Fruit fly (Drosophila melanogaster) whole organism, adult: ENCODE measurements around the gene ZnT77C.

Source experiments
- CG11617 ChIP-seq: fragments of 200-800 bp; sonication (Bioruptor generic); optimal IDR thresholded peaks from 2 replicates; lab custom pipeline; 2017; ENCODE audit warnings: mild to moderate bottlenecking, missing biosample characterization, missing genetic modification reagents, missing genetic modification characterization
- CG12768 ChIP-seq: fragments of 200-800 bp; sonication (Bioruptor generic); optimal IDR thresholded peaks from 2 replicates; lab custom pipeline; 2017; ENCODE audit warnings: missing biosample characterization, missing genetic modification characterization, mild to moderate bottlenecking, moderate library complexity, missing genetic modification reagents
- CG14711 ChIP-seq: fragments of 200-800 bp; sonication (Bioruptor generic); optimal IDR thresholded peaks from 2 replicates; lab custom pipeline; 2018; ENCODE audit warnings: missing biosample characterization, mild to moderate bottlenecking, missing genetic modification characterization, moderate library complexity
- CG1620 ChIP-seq: fragments of 200-800 bp; sonication (Bioruptor generic); optimal IDR thresholded peaks from 2 replicates; lab custom pipeline; 2016; ENCODE audit warnings: missing biosample characterization, missing genetic modification characterization
- CG33017 ChIP-seq: fragments of 200-800 bp; sonication (Bioruptor generic); optimal IDR thresholded peaks from 2 replicates; lab custom pipeline; 2018; ENCODE audit warnings: missing biosample characterization, mild to moderate bottlenecking, missing genetic modification characterization, moderate library complexity
- CG5204 ChIP-seq: fragments of 200-800 bp; sonication (Bioruptor generic); optimal IDR thresholded peaks from 2 replicates; lab custom pipeline; 2016; ENCODE audit warnings: missing biosample characterization, missing genetic modification characterization
- CG7045 ChIP-seq: fragments of 200-800 bp; sonication (Bioruptor generic); optimal IDR thresholded peaks from 2 replicates; lab custom pipeline; 2017; ENCODE audit warnings: missing biosample characterization, mild to moderate bottlenecking, missing genetic modification characterization
- CG7101 ChIP-seq: fragments of 200-800 bp; sonication (Bioruptor generic); optimal IDR thresholded peaks from 2 replicates; lab custom pipeline; 2018; ENCODE audit warnings: missing biosample characterization, mild to moderate bottlenecking, missing genetic modification characterization, moderate library complexity
- Clk ChIP-seq: fragments of 200-800 bp; sonication (Bioruptor generic); optimal IDR thresholded peaks from 2 replicates; lab custom pipeline; 2017; ENCODE audit warnings: missing biosample characterization, missing genetic modification characterization
- Crg-1 ChIP-seq: fragments of 200-800 bp; sonication (Bioruptor generic); optimal IDR thresholded peaks from 2 replicates; lab custom pipeline; 2016; ENCODE audit warnings: missing biosample characterization, missing genetic modification characterization
- Hr96 ChIP-seq: fragments of 200-800 bp; sonication (Bioruptor generic); optimal IDR thresholded peaks from 2 replicates; lab custom pipeline; 2016; ENCODE audit warnings: missing biosample characterization, missing genetic modification characterization
- Mnt ChIP-seq: fragments of 200-800 bp; sonication (Bioruptor generic); optimal IDR thresholded peaks from 2 replicates; lab custom pipeline; 2016; ENCODE audit warnings: missing biosample characterization, mild to moderate bottlenecking, missing genetic modification characterization
- bab1 ChIP-seq: fragments of 200-800 bp; sonication (Bioruptor generic); optimal IDR thresholded peaks from 3 replicates; lab custom pipeline; 2019; ENCODE audit warnings: missing biosample characterization, mild to moderate bottlenecking, missing genetic modification characterization, moderate library complexity
- cic ChIP-seq: fragments of 200-800 bp; sonication (Bioruptor generic); optimal IDR thresholded peaks from 2 replicates; lab custom pipeline; 2017; ENCODE audit warnings: missing biosample characterization, mild to moderate bottlenecking, missing genetic modification characterization, moderate library complexity
- cnc ChIP-seq, 2 experiments: fragments of >200 bp; optimal IDR thresholded peaks; 2 replicates each; lab custom pipeline; 2017
- kay ChIP-seq: fragments of 200-800 bp; sonication (Bioruptor generic); peaks from one replicate; lab custom pipeline; 2016; ENCODE audit warnings: missing biosample characterization, missing genetic modification characterization, borderline replicate concordance
- ovo ChIP-seq: fragments of 200-800 bp; sonication (Bioruptor generic); optimal IDR thresholded peaks from 2 replicates; lab custom pipeline; 2016; ENCODE audit warnings: missing biosample characterization, missing genetic modification characterization
- pad ChIP-seq: fragments of 200-800 bp; sonication (Bioruptor generic); optimal IDR thresholded peaks from 3 replicates; lab custom pipeline; 2017; ENCODE audit warnings: missing biosample characterization, missing genetic modification characterization, mild to moderate bottlenecking, moderate library complexity, missing genetic modification reagents
- tj ChIP-seq: fragments of 200-800 bp; sonication (Bioruptor generic); optimal IDR thresholded peaks from 3 replicates; lab custom pipeline; 2017; ENCODE audit warnings: missing biosample characterization, mild to moderate bottlenecking, missing genetic modification characterization, moderate library complexity
- toe ChIP-seq: fragments of 200-800 bp; sonication (Bioruptor generic); optimal IDR thresholded peaks from 2 replicates; lab custom pipeline; 2016; ENCODE audit warnings: missing biosample characterization, missing genetic modification characterization

Gene ZnT77C

dm6 chr3L:20517179-20517834, 22.6 kb upstream of the ZnT77C start:
- TF ChIP-seq pad (GFP tag; lab: Kevin White, UChicago) (peak; percentile 2), tj (GFP tag; lab: Kevin White, UChicago) (peak; percentile 67), cic (GFP tag; lab: Kevin White, UChicago) (peak; percentile 51), Mnt (GFP tag; lab: Kevin White, UChicago) (peak; percentile 32), Crg-1 (no peak)

DNA sequence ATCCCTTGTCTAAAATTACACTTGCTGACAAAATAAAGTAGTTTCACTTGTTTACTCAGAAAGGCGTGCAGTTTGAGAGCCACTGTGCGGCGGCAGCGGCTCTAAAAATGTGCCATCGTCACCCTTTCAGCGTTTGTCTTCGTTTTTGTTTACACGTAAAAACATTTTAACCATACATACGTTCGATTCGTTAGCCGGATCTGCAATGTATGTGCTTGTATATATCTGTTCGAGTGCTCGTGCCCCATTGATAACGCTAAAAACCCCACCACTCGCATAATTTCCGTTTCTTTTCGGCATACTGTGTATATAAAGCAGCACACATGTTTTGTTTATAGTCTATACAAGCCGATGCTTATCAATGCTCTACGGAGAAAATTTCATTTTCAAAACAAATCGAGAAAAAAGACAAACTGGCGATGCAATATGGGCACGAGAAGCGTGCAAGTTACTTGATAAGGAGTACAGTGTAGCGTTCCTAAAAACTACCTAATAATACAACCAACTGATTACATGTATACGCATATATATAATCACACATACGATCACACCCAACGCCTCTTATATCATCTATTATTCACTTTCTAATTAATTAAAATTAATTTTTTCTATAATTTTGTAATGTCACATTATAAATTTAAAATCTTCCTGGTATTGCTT, 21.9 kb upstream of the ZnT77C start:
- peak; percentile 88 for TF ChIP-seq CG7101 (tag; lab: Kevin White, UChicago)
- peak; percentile 63 for TF ChIP-seq CG7045 (GFP tag; lab: Kevin White, UChicago)
- no peak for TF ChIP-seq toe (GFP tag; lab: Kevin White, UChicago)
- peak; percentile 88 for TF ChIP-seq CG33017
- TF ChIP-seq cnc (optimal IDR thresholded peaks at IDR 0.05; lab: Kevin White, UChicago), result no peak
- TF ChIP-seq cic (GFP tag; lab: Kevin White, UChicago), result peak; percentile 82
- peak; percentile 34 for TF ChIP-seq bab1 (GFP tag; lab: Kevin White, UChicago)
- TF ChIP-seq CG11617 (GFP tag; lab: Kevin White, UChicago), result peak; percentile 76
- no peak for TF ChIP-seq CG1620 (GFP tag; lab: Kevin White, UChicago)
- peak; percentile 81 for TF ChIP-seq CG14711 (tag; lab: Kevin White, UChicago)
- TF ChIP-seq Hr96 (GFP tag; lab: Kevin White, UChicago), result no peak
- TF ChIP-seq ovo (GFP tag; lab: Kevin White, UChicago), result peak; percentile 24
- TF ChIP-seq pad (GFP tag; lab: Kevin White, UChicago), result peak; percentile 46
- TF ChIP-seq Mnt (GFP tag; lab: Kevin White, UChicago), result peak; percentile 70
- TF ChIP-seq tj (GFP tag; lab: Kevin White, UChicago), result no peak
- peak; percentile 53 for TF ChIP-seq CG12768 (GFP tag; lab: Kevin White, UChicago)
- TF ChIP-seq Crg-1, result no peak
- peak; percentile 26 for TF ChIP-seq Clk (GFP tag; lab: Kevin White, UChicago)
- TF ChIP-seq kay (GFP tag; lab: Kevin White, UChicago), result peak; percentile 76
- TF ChIP-seq CG5204 (GFP tag; lab: Kevin White, UChicago), result no peak

DNA sequence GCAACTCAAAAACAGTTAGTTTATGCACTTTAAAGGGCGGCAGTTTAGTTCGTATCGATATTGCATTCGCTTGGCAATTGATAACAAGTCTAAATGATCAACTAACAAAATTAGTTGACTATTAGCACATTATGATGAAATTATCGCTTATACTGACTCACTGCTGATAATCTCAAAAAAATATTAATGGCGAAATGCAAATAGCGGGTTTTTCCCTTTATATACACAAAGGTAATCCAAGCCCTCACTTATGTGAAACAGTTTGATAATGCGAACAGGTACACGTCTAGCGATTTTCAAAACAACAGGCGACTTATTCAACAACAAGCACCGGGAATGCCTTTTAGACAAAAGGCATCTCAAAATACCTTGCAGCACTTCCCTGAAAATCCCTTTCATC, 19.4 kb upstream of the ZnT77C start:
- peak; percentile 24 for TF ChIP-seq cic (GFP tag; lab: Kevin White, UChicago)
- TF ChIP-seq kay (GFP tag; lab: Kevin White, UChicago), result peak; percentile 90
- TF ChIP-seq CG7101 (tag; lab: Kevin White, UChicago), result no peak
- TF ChIP-seq CG12768 (GFP tag; lab: Kevin White, UChicago), result no peak
- no peak for TF ChIP-seq Clk (GFP tag; lab: Kevin White, UChicago)
- TF ChIP-seq CG7045 (GFP tag; lab: Kevin White, UChicago), result no peak
- TF ChIP-seq ovo (GFP tag; lab: Kevin White, UChicago), result no peak

DNA sequence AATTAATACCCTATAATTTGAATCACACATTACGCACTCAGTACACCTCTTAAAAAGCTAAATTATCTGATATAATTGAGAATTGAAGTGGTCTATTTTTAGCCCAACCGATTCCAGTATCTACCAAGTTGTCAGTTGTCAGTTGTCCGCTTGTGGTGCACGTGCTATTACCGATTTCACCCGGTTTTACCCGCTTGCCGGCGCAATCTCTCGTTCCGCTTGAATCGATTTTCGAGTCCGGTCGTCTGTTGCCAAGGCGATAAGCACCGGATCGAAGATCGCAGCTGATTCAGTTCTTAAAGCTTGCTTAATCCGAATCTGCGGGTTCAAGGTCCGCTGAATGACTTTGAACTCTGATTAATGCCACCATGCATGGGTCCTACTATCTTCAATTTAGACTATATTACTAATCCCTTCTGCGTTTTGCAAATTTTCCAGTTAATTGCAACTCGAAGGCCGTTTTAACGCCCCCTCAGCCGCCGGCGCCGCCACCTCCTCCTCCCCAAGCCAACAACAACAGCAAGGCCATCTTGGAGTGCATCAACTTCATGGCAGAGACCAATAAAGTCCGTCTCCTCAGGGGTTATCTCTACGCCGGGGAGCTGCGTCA, 16.9 kb upstream of the ZnT77C start:
- TF ChIP-seq Mnt (GFP tag; lab: Kevin White, UChicago), result peak; percentile 10
- TF ChIP-seq cnc (optimal IDR thresholded peaks at IDR 0.05; lab: Kevin White, UChicago), result no peak
- TF ChIP-seq kay (GFP tag; lab: Kevin White, UChicago), result peak; percentile 79
- no peak for TF ChIP-seq Clk (GFP tag; lab: Kevin White, UChicago)
- TF ChIP-seq CG33017, result no peak
- TF ChIP-seq tj (GFP tag; lab: Kevin White, UChicago), result no peak
- no peak for TF ChIP-seq pad (GFP tag; lab: Kevin White, UChicago)
- TF ChIP-seq cic (GFP tag; lab: Kevin White, UChicago), result no peak
- no peak for TF ChIP-seq CG1620 (GFP tag; lab: Kevin White, UChicago)
- no peak for TF ChIP-seq CG12768 (GFP tag; lab: Kevin White, UChicago)

DNA sequence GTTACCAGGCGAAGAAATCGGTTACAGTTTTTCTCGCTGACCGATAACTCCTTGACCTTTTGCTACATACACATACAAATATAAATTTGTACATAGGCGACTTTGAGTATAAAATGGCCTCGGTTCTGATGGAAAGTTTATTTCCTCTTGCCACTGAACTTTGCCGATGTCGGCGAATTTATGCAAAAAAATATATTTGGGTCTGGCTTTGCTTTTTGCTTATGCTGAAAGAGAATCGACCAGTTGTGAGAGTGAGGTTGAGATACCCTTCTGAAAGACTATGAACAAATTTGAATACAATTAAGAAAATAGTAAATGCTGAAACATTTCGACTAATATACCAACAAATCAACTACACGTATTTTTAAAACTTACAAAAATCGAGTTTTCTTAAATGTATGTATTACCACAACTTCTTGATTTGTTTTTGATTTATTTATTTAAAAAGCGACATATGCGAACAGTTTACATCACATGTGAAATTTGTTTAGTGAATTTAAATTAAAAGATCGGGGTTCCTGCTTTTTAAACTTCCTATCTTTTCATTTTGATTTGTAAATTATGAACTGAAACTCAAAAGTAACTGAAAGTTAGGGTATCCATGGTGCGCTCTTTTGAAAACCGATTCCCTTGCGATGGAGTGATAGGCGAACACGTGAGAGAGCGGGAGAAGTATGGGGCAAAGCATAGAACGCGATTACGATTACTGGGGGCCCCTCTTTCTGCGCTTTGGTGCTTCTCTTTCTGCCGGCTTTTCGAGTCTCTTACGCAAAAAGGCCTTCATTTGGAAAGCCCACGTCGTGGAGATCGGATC, 14.6 kb upstream of the ZnT77C start:
- TF ChIP-seq kay (GFP tag; lab: Kevin White, UChicago) (no peak), Crg-1 (peak; percentile 32), CG14711 (tag; lab: Kevin White, UChicago) (peak; percentile 57), tj (GFP tag; lab: Kevin White, UChicago) (peak; percentile 93), CG7101 (tag; lab: Kevin White, UChicago) (peak; percentile 70), CG33017 (peak; percentile 69), Mnt (GFP tag; lab: Kevin White, UChicago) (peak; percentile 65), Clk (GFP tag; lab: Kevin White, UChicago) (peak; percentile 49), CG1620 (GFP tag; lab: Kevin White, UChicago) (peak; percentile 38), bab1 (GFP tag; lab: Kevin White, UChicago) (peak; percentile 84), CG5204 (GFP tag; lab: Kevin White, UChicago) (peak; percentile 79), CG11617 (GFP tag; lab: Kevin White, UChicago) (peak; percentile 90), pad (GFP tag; lab: Kevin White, UChicago) (peak; percentile 75), Hr96 (GFP tag; lab: Kevin White, UChicago) (peak; percentile 67), cic (GFP tag; lab: Kevin White, UChicago) (peak; percentile 51), CG7045 (GFP tag; lab: Kevin White, UChicago) (peak; percentile 74), ovo (GFP tag; lab: Kevin White, UChicago) (no peak), CG12768 (GFP tag; lab: Kevin White, UChicago) (peak; percentile 50), cnc (optimal IDR thresholded peaks at IDR 0.05; lab: Kevin White, UChicago) (no peak), toe (GFP tag; lab: Kevin White, UChicago) (peak; percentile 45)
